Fruit fly (Drosophila melanogaster): ENCODE measurements around the gene Ssdp.

Ssdp gene

dm6 chr3R:18199177-18199884 is at the start of gene Ssdp, which contains the start of gene CG7985 (continued):
- no peak for TF ChIP-seq sc (optimal IDR thresholded peaks at IDR 0.05)
- TF ChIP-seq sc (GFP tag; optimal IDR thresholded peaks at IDR 0.05): no peak
- no peak for TF ChIP-seq CG6689 (GFP tag; IDR thresholded peaks at IDR 0.05)
- TF ChIP-seq CG4424 (GFP tag; optimal IDR thresholded peaks at IDR 0.05): no peak
- TF ChIP-seq HLHmδ (GFP tag; optimal IDR thresholded peaks at IDR 0.05): no peak
- TF ChIP-seq Oli (tag; optimal IDR thresholded peaks at IDR 0.05): no peak
- no peak for TF ChIP-seq CG4282 (GFP tag; optimal IDR thresholded peaks at IDR 0.05)
- TF ChIP-seq CG10565 (GFP tag; optimal IDR thresholded peaks at IDR 0.05): no peak
- TF ChIP-seq dmrt11E (tag; optimal IDR thresholded peaks at IDR 0.05): no peak
- no peak for TF ChIP-seq Ptx1 (GFP tag; IDR thresholded peaks at IDR 0.05)
- no peak for TF ChIP-seq CrebB (tag; optimal IDR thresholded peaks at IDR 0.05)
- TF ChIP-seq seq (GFP tag; IDR thresholded peaks at IDR 0.05): no peak
- no peak for TF ChIP-seq NfI (GFP tag; optimal IDR thresholded peaks at IDR 0.05)
- no peak for TF ChIP-seq CG43689 (GFP tag; IDR thresholded peaks at IDR 0.05)
- no peak for TF ChIP-seq Blimp-1 (GFP tag; optimal IDR thresholded peaks at IDR 0.05)
- no peak for TF ChIP-seq Neu2 (GFP tag; optimal IDR thresholded peaks at IDR 0.05; ENCODE audit: borderline replicate concordance)
- TF ChIP-seq CG17361 (GFP tag; IDR thresholded peaks at IDR 0.05): no peak
- no peak for TF ChIP-seq CG32767 (GFP tag; IDR thresholded peaks at IDR 0.05)
- no peak for TF ChIP-seq CG7987 (GFP tag; optimal IDR thresholded peaks at IDR 0.05)
- TF ChIP-seq eve (GFP tag; optimal IDR thresholded peaks at IDR 0.05): no peak
- no peak for TF ChIP-seq slp2 (GFP tag; optimal IDR thresholded peaks at IDR 0.05)
- TF ChIP-seq CG18262 (tag; optimal IDR thresholded peaks at IDR 0.05): no peak
- TF ChIP-seq psq (GFP tag; optimal IDR thresholded peaks at IDR 0.05): peak; percentile 92
- peak; percentile 33 for TF ChIP-seq CG2120 (GFP tag; optimal IDR thresholded peaks at IDR 0.05)
- peak; percentile 3 for TF ChIP-seq Xbp1 (GFP tag; optimal IDR thresholded peaks at IDR 0.05)
- no peak for TF ChIP-seq fd64A (GFP tag; optimal IDR thresholded peaks at IDR 0.05)
- no peak for TF ChIP-seq Dip2 (GFP tag; IDR thresholded peaks at IDR 0.05)
- peak; percentile 49 for TF ChIP-seq Abd-B (GFP tag; optimal IDR thresholded peaks at IDR 0.05)
- TF ChIP-seq CG17359 (tag; optimal IDR thresholded peaks at IDR 0.05): no peak
- TF ChIP-seq CG11696 (GFP tag; IDR thresholded peaks at IDR 0.05): no peak
- no peak for TF ChIP-seq CG12391 (tag; optimal IDR thresholded peaks at IDR 0.05)
- TF ChIP-seq sens-2 (GFP tag; IDR thresholded peaks at IDR 0.05): no peak
- TF ChIP-seq nom (GFP tag; optimal IDR thresholded peaks at IDR 0.05): no peak
- no peak for TF ChIP-seq Bdp1 (GFP tag; optimal IDR thresholded peaks at IDR 0.05)
- no peak for TF ChIP-seq Dp (GFP tag; optimal IDR thresholded peaks at IDR 0.05)
- no peak for TF ChIP-seq CG8765 (GFP tag; IDR thresholded peaks at IDR 0.05)
- TF ChIP-seq Adf1 (GFP tag; IDR thresholded peaks at IDR 0.05): no peak
- no peak for TF ChIP-seq MBD-R2 (GFP tag; IDR thresholded peaks at IDR 0.05)
- no peak for TF ChIP-seq CG13123 (GFP tag; optimal IDR thresholded peaks at IDR 0.05)
- TF ChIP-seq CG3726 (GFP tag; IDR thresholded peaks at IDR 0.05): no peak
- no peak for TF ChIP-seq row (GFP tag; IDR thresholded peaks at IDR 0.05)
- no peak for TF ChIP-seq bbx (GFP tag; IDR thresholded peaks at IDR 0.05; ENCODE audit: partially characterized antibody)
- TF ChIP-seq Stat92E (GFP tag; optimal IDR thresholded peaks at IDR 0.05): no peak
- TF ChIP-seq tio (GFP tag; optimal IDR thresholded peaks at IDR 0.05): no peak
- TF ChIP-seq CG4617 (GFP tag; optimal IDR thresholded peaks at IDR 0.05; ENCODE audit: borderline replicate concordance): peak; percentile 68
- TF ChIP-seq scrt (GFP tag; optimal IDR thresholded peaks at IDR 0.05): no peak
- peak; percentile 87 for TF ChIP-seq pzg (GFP tag; optimal IDR thresholded peaks at IDR 0.05)
- TF ChIP-seq caup (GFP tag; optimal IDR thresholded peaks at IDR 0.05; ENCODE audit: severe bottlenecking): no peak
- no peak for TF ChIP-seq croc (GFP tag; conservative IDR thresholded peaks at IDR 0.05)
- no peak for TF ChIP-seq kni (GFP tag; optimal IDR thresholded peaks at IDR 0.05)

Data from whole organism, embryonic.